Worm (Caenorhabditis elegans) whole organism, midembryonic: ENCODE data around the gene srh-70.

Experiments used
- T22C8.4 ChIP-seq: fragments of 200-800 bp; sonication (Bioruptor generic); IDR thresholded peaks from 2 replicates; pipeline ENCODE4 v1.3.6; 2022; ENCODE audit warnings: missing genetic modification characterization, missing compliant biosample characterization
- cog-1 ChIP-seq: sonication (generic microtip); optimal IDR thresholded peaks from 2 replicates; lab custom pipeline; 2016; ENCODE audit warnings: missing genetic modification characterization, missing compliant biosample characterization
- flt-1 ChIP-seq: fragments of 200-800 bp; sonication (Bioruptor generic); IDR thresholded peaks from 2 replicates; pipeline ENCODE4 v1.3.6; 2022; ENCODE audit warnings: missing genetic modification characterization, missing compliant biosample characterization
- klf-2 ChIP-seq: fragments of 200-800 bp; sonication (Bioruptor generic); conservative IDR thresholded peaks from 2 replicates; pipeline ENCODE4 v1.3.6; 2022; ENCODE audit warnings: missing genetic modification reagents, missing genetic modification characterization, missing compliant biosample characterization
- med-1 ChIP-seq: sonication (generic microtip); optimal IDR thresholded peaks from 2 replicates; lab custom pipeline; 2017; ENCODE audit warnings: missing genetic modification characterization, mild to moderate bottlenecking, missing compliant biosample characterization, antibody characterized with exemption, missing genetic modification reagents; ENCODE audit not compliant: insufficient read depth
- ref-1 ChIP-seq: fragments of 200-800 bp; sonication (Bioruptor generic); conservative IDR thresholded peaks from 2 replicates; pipeline ENCODE4 v1.3.6; 2022; ENCODE audit warnings: missing genetic modification reagents, missing genetic modification characterization, missing compliant biosample characterization
- ztf-23 ChIP-seq: fragments of 200-800 bp; sonication (Bioruptor generic); IDR thresholded peaks from 2 replicates; pipeline ENCODE4 v1.3.6; 2022; ENCODE audit warnings: missing genetic modification reagents, missing genetic modification characterization, missing compliant biosample characterization
- ztf-29 ChIP-seq: fragments of 200-800 bp; sonication (Bioruptor generic); IDR thresholded peaks from 2 replicates; pipeline ENCODE4 v1.3.6; 2022; ENCODE audit warnings: missing genetic modification reagents, missing genetic modification characterization, missing compliant biosample characterization

- TF ChIP-seq ztf-29 (GFP tag; lab: Robert Waterston, UW) (no peak), cog-1 (tag; lab: Kevin White, UChicago) (no peak), ref-1 (no peak), klf-2 (GFP tag; lab: Robert Waterston, UW) (no peak), med-1 (GFP tag; lab: Kevin White, UChicago) (no peak), flt-1 (GFP tag; lab: Robert Waterston, UW) (no peak), ztf-23 (no peak), T22C8.4 (GFP tag; lab: Robert Waterston, UW) (no peak)
Measured at ce11 chrII:12544533-12544932, 25.9 kb upstream of the srh-70 start, which contains the start of gene F49C5.9.
